Worm (Caenorhabditis elegans) whole organism, L1 larva: ENCODE data around the gene Y73B6BL.23.
A peak's percentile ranks its signal among the peaks of the same experiment; 100 is the strongest.

Experiments
- C16A3.4 ChIP-seq: fragments of 150-350 bp; optimal IDR thresholded peaks from 2 replicates; lab custom pipeline; 2014; ENCODE audit warnings: missing biosample characterization, missing genetic modification characterization
- Y116A8C.19 ChIP-seq: sonication (generic microtip); optimal IDR thresholded peaks from 2 replicates; lab custom pipeline; 2016; ENCODE audit warnings: missing compliant biosample characterization, missing genetic modification characterization, borderline replicate concordance
- aha-1 ChIP-seq: fragments of 150-350 bp; optimal IDR thresholded peaks from 2 replicates; lab custom pipeline; 2014; ENCODE audit warnings: missing biosample characterization, missing genetic modification characterization
- aly-2 ChIP-seq: fragments of 150-350 bp; optimal IDR thresholded peaks from 2 replicates; lab custom pipeline; 2014; ENCODE audit warnings: missing biosample characterization, missing genetic modification characterization
- blmp-1 ChIP-seq: fragments of 150-350 bp; optimal IDR thresholded peaks from 2 replicates; lab custom pipeline; 2014; ENCODE audit warnings: missing biosample characterization, missing genetic modification characterization
- ceh-63 ChIP-seq: fragments of 200-800 bp; sonication (Bioruptor generic); optimal IDR thresholded peaks from 2 replicates; lab custom pipeline; 2018; ENCODE audit warnings: mild to moderate bottlenecking, missing genetic modification characterization, missing compliant biosample characterization
- ceh-8 ChIP-seq: fragments of 200-800 bp; sonication (Bioruptor generic); optimal IDR thresholded peaks from 2 replicates; lab custom pipeline; 2018; ENCODE audit warnings: mild to moderate bottlenecking, missing genetic modification characterization, moderate library complexity, missing compliant biosample characterization
- ceh-88 ChIP-seq: fragments of 200-800 bp; sonication (Bioruptor generic); IDR thresholded peaks from 2 replicates; pipeline ENCODE4 v1.3.6; 2022; ENCODE audit warnings: missing genetic modification characterization, missing compliant biosample characterization
- efl-1 ChIP-seq, 4 experiments: fragments of 150-350 bp; optimal IDR thresholded peaks in 3 of 4; peaks in 1 of 4; 1 replicate in 1 of 4; 2 replicates in 3 of 4; lab custom pipeline; 2014; ENCODE audit warnings: missing biosample characterization in 2 of 4, missing genetic modification characterization in 2 of 4, missing genetic modification reagents in 2 of 4
- efl-3 ChIP-seq: fragments of 200-800 bp; sonication (Bioruptor generic); optimal IDR thresholded peaks from 2 replicates; lab custom pipeline; 2018; ENCODE audit warnings: mild to moderate bottlenecking, missing genetic modification characterization, missing compliant biosample characterization
- egl-13 ChIP-seq: sonication (generic microtip); optimal IDR thresholded peaks from 2 replicates; lab custom pipeline; 2016; ENCODE audit warnings: missing genotype, missing genetic modification reagents, missing genetic modification characterization, missing compliant biosample characterization
- elt-2 ChIP-seq: sonication (generic microtip); optimal IDR thresholded peaks from 2 replicates; lab custom pipeline; 2016; ENCODE audit warnings: missing genetic modification characterization, mild to moderate bottlenecking, inconsistent platforms, missing compliant biosample characterization, missing genetic modification reagents
- elt-3 ChIP-seq, 6 experiments: fragments of 150-350 bp in 1 of 6; sonication (generic microtip); optimal IDR thresholded peaks; 2 replicates each; lab custom pipeline; 2017 to 2018; ENCODE audit warnings: missing biosample characterization in 6 of 6, missing genetic modification characterization in 6 of 6, inconsistent platforms in 1 of 6
- fkh-4 ChIP-seq: sonication (generic microtip); optimal IDR thresholded peaks from 2 replicates; lab custom pipeline; 2016; ENCODE audit warnings: missing compliant biosample characterization, missing genetic modification characterization, borderline replicate concordance
- fkh-8 ChIP-seq: sonication (generic microtip); optimal IDR thresholded peaks from 2 replicates; lab custom pipeline; 2016; ENCODE audit warnings: mild to moderate bottlenecking, missing genetic modification characterization, missing compliant biosample characterization
- grh-1 ChIP-seq: fragments of 200-800 bp; sonication (Bioruptor generic); IDR thresholded peaks from 2 replicates; pipeline ENCODE4 v1.3.6; 2022; ENCODE audit warnings: missing genetic modification reagents, missing genetic modification characterization, missing compliant biosample characterization
- hlh-17 ChIP-seq: fragments of 200-800 bp; sonication (Bioruptor generic); optimal IDR thresholded peaks from 2 replicates; lab custom pipeline; 2018; ENCODE audit warnings: missing genetic modification characterization, mild to moderate bottlenecking, missing compliant biosample characterization, moderate library complexity, borderline replicate concordance
- hlh-4 ChIP-seq: sonication (generic microtip); optimal IDR thresholded peaks from 2 replicates; lab custom pipeline; 2016; ENCODE audit warnings: mild to moderate bottlenecking, missing genetic modification characterization, missing compliant biosample characterization
- hpl-2 ChIP-seq: fragments of 150-350 bp; optimal IDR thresholded peaks from 2 replicates; lab custom pipeline; 2014; ENCODE audit warnings: missing biosample characterization, missing genetic modification reagents, missing genetic modification characterization
- isw-1 ChIP-seq: fragments of 200-800 bp; sonication (Bioruptor generic); IDR thresholded peaks from 2 replicates; pipeline ENCODE4 v1.3.6; 2022; ENCODE audit warnings: missing genetic modification characterization, missing compliant biosample characterization
- jun-1 ChIP-seq: fragments of 150-350 bp; optimal IDR thresholded peaks from 2 replicates; lab custom pipeline; 2014; ENCODE audit warnings: missing biosample characterization, missing genetic modification reagents, missing genetic modification characterization
- lin-13 ChIP-seq: fragments of 150-350 bp; optimal IDR thresholded peaks from 2 replicates; lab custom pipeline; 2014; ENCODE audit warnings: missing biosample characterization, missing genetic modification reagents, missing genetic modification characterization
- lin-14 ChIP-seq: fragments of 200-800 bp; sonication (Bioruptor generic); optimal IDR thresholded peaks from 2 replicates; lab custom pipeline; 2018; ENCODE audit warnings: mild to moderate bottlenecking, missing genetic modification characterization, moderate library complexity, missing compliant biosample characterization
- lin-15B ChIP-seq: fragments of 150-350 bp; sonication (generic microtip); optimal IDR thresholded peaks from 3 replicates; lab custom pipeline; 2014; ENCODE audit warnings: missing biosample characterization, missing genetic modification characterization
- lin-39 ChIP-seq: fragments of 150-350 bp; optimal IDR thresholded peaks from 2 replicates; lab custom pipeline; 2014; ENCODE audit warnings: missing biosample characterization, missing genetic modification reagents, missing genetic modification characterization
- lsy-2 ChIP-seq, 2 experiments: fragments of 150-350 bp; optimal IDR thresholded peaks; 2 replicates each; lab custom pipeline; 2014; ENCODE audit warnings: missing biosample characterization in 2 of 2, missing genetic modification characterization in 2 of 2
- mab-9 ChIP-seq: fragments of 200-800 bp; sonication (Bioruptor generic); IDR thresholded peaks from 2 replicates; pipeline ENCODE4 v1.3.6; 2022; ENCODE audit warnings: missing genetic modification reagents, missing genetic modification characterization, missing compliant biosample characterization
- mdl-1 ChIP-seq, 2 experiments: fragments of 150-350 bp; optimal IDR thresholded peaks; 2 replicates each; lab custom pipeline; 2014 to 2017; ENCODE audit warnings: missing biosample characterization in 2 of 2, missing genetic modification characterization in 2 of 2, inconsistent platforms in 1 of 2
- mef-2 ChIP-seq: fragments of 150-350 bp; optimal IDR thresholded peaks from 2 replicates; lab custom pipeline; 2014; ENCODE audit warnings: missing biosample characterization, missing genetic modification characterization
- mep-1 ChIP-seq: fragments of 150-350 bp; optimal IDR thresholded peaks from 2 replicates; lab custom pipeline; 2014; ENCODE audit warnings: missing biosample characterization, missing genetic modification characterization
- nhr-11 ChIP-seq: fragments of 150-350 bp; optimal IDR thresholded peaks from 2 replicates; lab custom pipeline; 2014; ENCODE audit warnings: missing biosample characterization, missing genetic modification characterization
- nhr-19 ChIP-seq: fragments of 200-800 bp; sonication (Bioruptor generic); conservative IDR thresholded peaks from 2 replicates; pipeline ENCODE4 v1.3.6; 2022; ENCODE audit warnings: missing genetic modification characterization, missing compliant biosample characterization
- nhr-20 ChIP-seq: sonication (generic microtip); optimal IDR thresholded peaks from 2 replicates; lab custom pipeline; 2016; ENCODE audit warnings: mild to moderate bottlenecking, missing genetic modification characterization, missing compliant biosample characterization
- nhr-237 ChIP-seq: fragments of 150-350 bp; optimal IDR thresholded peaks from 2 replicates; lab custom pipeline; 2014; ENCODE audit warnings: missing biosample characterization, missing genetic modification characterization
- nhr-28 ChIP-seq: fragments of 150-350 bp; optimal IDR thresholded peaks from 2 replicates; lab custom pipeline; 2014; ENCODE audit warnings: missing biosample characterization, missing genetic modification characterization
- nhr-76 ChIP-seq: sonication (generic microtip); optimal IDR thresholded peaks from 2 replicates; lab custom pipeline; 2017; ENCODE audit warnings: missing biosample characterization, missing genetic modification characterization
- nhr-77 ChIP-seq: fragments of 150-350 bp; optimal IDR thresholded peaks from 2 replicates; lab custom pipeline; 2014; ENCODE audit warnings: missing biosample characterization, missing genetic modification characterization
- pax-3 ChIP-seq: fragments of 200-800 bp; sonication (Bioruptor generic); optimal IDR thresholded peaks from 2 replicates; lab custom pipeline; 2018; ENCODE audit warnings: mild to moderate bottlenecking, missing genetic modification characterization, moderate library complexity, missing compliant biosample characterization
- pqm-1 ChIP-seq: sonication (generic microtip); optimal IDR thresholded peaks from 3 replicates; lab custom pipeline; 2017; ENCODE audit warnings: missing biosample characterization, missing genetic modification characterization
- rnt-1 ChIP-seq: sonication (generic microtip); optimal IDR thresholded peaks from 2 replicates; lab custom pipeline; 2016; ENCODE audit warnings: mild to moderate bottlenecking, missing genetic modification characterization, moderate library complexity, missing compliant biosample characterization
- skn-1 ChIP-seq: fragments of 150-350 bp; optimal IDR thresholded peaks from 2 replicates; lab custom pipeline; 2014; ENCODE audit warnings: missing biosample characterization, missing genetic modification characterization
- snpc-4 ChIP-seq: fragments of 150-350 bp; optimal IDR thresholded peaks from 2 replicates; lab custom pipeline; 2014; ENCODE audit warnings: missing biosample characterization, missing genetic modification characterization
- tlp-1 ChIP-seq: fragments of 150-350 bp; optimal IDR thresholded peaks from 2 replicates; lab custom pipeline; 2014; ENCODE audit warnings: missing biosample characterization, missing genetic modification characterization
- unc-130 ChIP-seq: fragments of 150-350 bp; optimal IDR thresholded peaks from 2 replicates; lab custom pipeline; 2017; ENCODE audit warnings: missing biosample characterization, missing genetic modification characterization, inconsistent platforms
- unc-62 ChIP-seq: fragments of 150-350 bp; optimal IDR thresholded peaks from 2 replicates; lab custom pipeline; 2014; ENCODE audit warnings: missing biosample characterization, missing genetic modification reagents, missing genetic modification characterization
- unc-86 ChIP-seq: sonication (generic microtip); optimal IDR thresholded peaks from 2 replicates; lab custom pipeline; 2016; ENCODE audit warnings: missing genetic modification characterization, missing compliant biosample characterization
- unc-98 ChIP-seq: fragments of 200-800 bp; sonication (Bioruptor generic); IDR thresholded peaks from 2 replicates; pipeline ENCODE4 v1.3.6; 2022; ENCODE audit warnings: missing genetic modification characterization, missing compliant biosample characterization
- vab-15 ChIP-seq: sonication (generic microtip); optimal IDR thresholded peaks from 2 replicates; lab custom pipeline; 2017; ENCODE audit warnings: missing genotype, mild to moderate bottlenecking, missing genetic modification characterization, missing compliant biosample characterization
- zag-1 ChIP-seq: fragments of 150-350 bp; optimal IDR thresholded peaks from 2 replicates; lab custom pipeline; 2014; ENCODE audit warnings: missing biosample characterization, missing genetic modification characterization
- ztf-4 ChIP-seq: fragments of 150-350 bp; optimal IDR thresholded peaks from 2 replicates; lab custom pipeline; 2014; ENCODE audit warnings: missing biosample characterization, missing genetic modification characterization

The Y73B6BL.23 gene

DNA sequence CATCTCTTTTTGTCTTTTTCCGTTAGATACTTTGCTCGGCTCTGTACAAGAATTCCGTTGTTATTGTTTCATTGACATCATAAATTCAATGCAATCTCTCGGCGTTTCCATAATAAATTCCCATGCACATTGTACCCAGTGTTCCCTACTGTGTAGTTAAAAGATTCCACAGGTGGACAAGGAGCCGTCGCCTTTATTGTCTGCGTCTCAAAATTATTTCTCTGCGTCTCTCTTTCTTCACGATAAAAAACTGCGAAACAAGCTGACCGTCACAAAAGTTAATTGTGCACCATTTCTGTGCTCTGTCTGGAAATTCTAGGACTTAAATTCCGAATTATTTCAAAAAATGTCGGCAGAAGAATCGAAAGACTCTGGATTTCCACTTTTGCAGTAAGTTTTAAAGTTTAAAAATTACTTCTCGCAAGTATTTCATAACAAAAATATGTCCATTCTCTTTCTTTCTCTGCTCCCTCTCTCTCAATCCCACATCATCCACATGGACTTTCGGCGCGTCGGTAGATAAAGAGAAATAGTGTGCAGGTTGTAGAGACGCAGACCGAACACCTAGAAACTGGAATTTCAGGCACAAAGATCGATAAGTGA lies 23.2 kb upstream of the Y73B6BL.23 start (continued):
- no peak for TF ChIP-seq hlh-17 (GFP tag; lab: Kevin White, UChicago)
- TF ChIP-seq jun-1, result peak; percentile 3
- peak; percentile 41 to 45 for TF ChIP-seq efl-1 (optimal IDR thresholded peaks at IDR 0.05; lab: Kevin White, UChicago)
- peak; percentile 2 to 8 for TF ChIP-seq efl-1 (GFP tag; optimal IDR thresholded peaks at IDR 0.05 in 1 of 2; lab: Kevin White, UChicago)
- no peak for TF ChIP-seq aly-2
- TF ChIP-seq vab-15 (tag; lab: Kevin White, UChicago), result no peak
- TF ChIP-seq elt-2 (tag; lab: Kevin White, UChicago), result peak; percentile 42
- peak; percentile 63 for TF ChIP-seq nhr-20
- TF ChIP-seq mep-1 (tag; lab: Kevin White, UChicago), result peak; percentile 3
- TF ChIP-seq Y116A8C.19 (tag; lab: Kevin White, UChicago), result no peak
- TF ChIP-seq nhr-28 (tag; lab: Kevin White, UChicago), result no peak
- no peak for TF ChIP-seq C16A3.4
- TF ChIP-seq mdl-1 (tag; optimal IDR thresholded peaks at IDR 0.05; lab: Kevin White, UChicago), result no peak
- no peak for TF ChIP-seq fkh-4
- TF ChIP-seq pqm-1 (tag; lab: Kevin White, UChicago), result no peak
- TF ChIP-seq egl-13 (tag; lab: Kevin White, UChicago), result no peak
- TF ChIP-seq nhr-11 (tag; lab: Kevin White, UChicago), result no peak
- TF ChIP-seq skn-1 (tag; lab: Kevin White, UChicago), result no peak
- no peak for TF ChIP-seq nhr-76 (tag; lab: Kevin White, UChicago)
- TF ChIP-seq tlp-1 (tag; lab: Kevin White, UChicago), result no peak
- TF ChIP-seq unc-98 (GFP tag; lab: Robert Waterston, UW), result no peak
- TF ChIP-seq grh-1, result no peak
- no peak for TF ChIP-seq lsy-2 (tag; optimal IDR thresholded peaks at IDR 0.05; lab: Kevin White, UChicago)
- no peak for TF ChIP-seq ceh-88
- TF ChIP-seq efl-3 (GFP tag; lab: Kevin White, UChicago), result no peak
- no peak for TF ChIP-seq mef-2 (tag; lab: Kevin White, UChicago)
- no peak for TF ChIP-seq isw-1 (GFP tag; lab: Robert Waterston, UW)
- TF ChIP-seq lin-15B (tag; lab: Kevin White, UChicago), result no peak
- peak; percentile 53 for TF ChIP-seq lin-14 (GFP tag; lab: Kevin White, UChicago)
- no peak for TF ChIP-seq snpc-4
- TF ChIP-seq rnt-1 (tag; lab: Kevin White, UChicago), result no peak
- TF ChIP-seq unc-130 (tag; lab: Kevin White, UChicago), result no peak
- no peak for TF ChIP-seq unc-86 (tag; lab: Kevin White, UChicago)
- TF ChIP-seq ceh-8 (GFP tag; lab: Kevin White, UChicago), result no peak
- no peak for TF ChIP-seq nhr-237 (tag; lab: Kevin White, UChicago)
- no peak for TF ChIP-seq ceh-63 (GFP tag; lab: Kevin White, UChicago)
- TF ChIP-seq nhr-19, result 0 out of 2 replicates have a peak, but pooled peaks have one; percentile 12
- TF ChIP-seq elt-3 (tag; optimal IDR thresholded peaks at IDR 0.05; lab: Kevin White, UChicago), result no peak
- TF ChIP-seq lin-39 (tag; lab: Kevin White, UChicago), result no peak
- no peak for TF ChIP-seq hlh-4 (tag; lab: Kevin White, UChicago)
- TF ChIP-seq hpl-2, result no peak
- TF ChIP-seq aha-1 (tag; lab: Kevin White, UChicago), result no peak
- peak; percentile 17 for TF ChIP-seq fkh-8
- no peak for TF ChIP-seq lin-13
- TF ChIP-seq nhr-77 (tag; lab: Kevin White, UChicago), result no peak
- no peak for TF ChIP-seq zag-1 (tag; lab: Kevin White, UChicago)
- no peak for TF ChIP-seq ztf-4 (tag; lab: Kevin White, UChicago)
- TF ChIP-seq blmp-1 (tag; lab: Kevin White, UChicago), result peak; percentile 22
- TF ChIP-seq pax-3, result no peak
- TF ChIP-seq mab-9 (GFP tag; lab: Robert Waterston, UW), result no peak
- TF ChIP-seq unc-62 (GFP tag; lab: Kevin White, UChicago), result no peak
